Worm (Caenorhabditis elegans): ENCODE results near the gene C09F9.1.

Gene C09F9.1

DNA sequence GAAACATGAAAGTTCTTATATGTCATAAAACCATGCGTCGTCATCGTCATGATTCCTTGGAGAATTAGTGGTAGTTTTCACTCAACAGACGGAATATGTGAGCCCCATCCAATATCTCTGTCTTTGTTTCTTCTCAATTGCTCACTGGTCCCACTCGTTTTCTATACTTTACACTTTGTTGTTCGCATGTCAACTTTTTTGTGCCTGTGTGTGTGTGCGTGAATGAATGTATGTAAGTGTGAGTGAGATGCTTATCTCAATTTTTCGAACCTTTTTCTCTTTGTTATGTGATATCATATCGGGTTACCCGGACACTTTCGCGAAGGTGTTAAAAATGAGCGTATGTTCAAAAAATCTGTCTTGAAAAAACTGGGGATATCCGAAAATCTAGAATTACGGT lies 26.1 kb upstream of the C09F9.1 start:
- TF ChIP-seq lin-29 (GFP tag; IDR thresholded peaks at IDR 0.05) (no peak), unc-62 (GFP tag; optimal IDR thresholded peaks at IDR 0.05 in 1 of 2) (peak in 1 of 2 experiments; percentile 87), unc-62 (tag; optimal IDR thresholded peaks at IDR 0.05) (no peak)

DNA sequence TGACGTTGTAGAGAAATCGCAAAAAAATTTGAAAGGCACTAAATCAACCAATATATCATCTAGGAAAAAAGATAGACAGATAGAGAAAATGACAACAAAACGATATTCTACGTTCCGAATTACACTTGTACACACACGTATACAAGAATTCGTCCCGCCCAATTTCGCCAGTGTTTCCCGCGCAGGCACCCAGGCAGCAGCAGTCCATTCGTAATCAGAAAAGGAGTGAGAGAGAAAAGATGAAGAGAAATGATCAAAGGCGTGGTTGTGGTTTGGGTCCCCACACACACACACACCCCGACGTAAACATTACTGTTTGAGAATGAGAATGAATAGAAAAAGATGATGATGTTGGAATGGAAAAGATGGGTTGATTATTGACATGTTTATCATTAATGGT lies 24.5 kb upstream of the C09F9.1 start:
- TF ChIP-seq ces-1 (GFP tag; optimal IDR thresholded peaks at IDR 0.05) (no peak), unc-62 (GFP tag; optimal IDR thresholded peaks at IDR 0.05 in 1 of 2) (peak in 1 of 2 experiments; percentile 68), unc-62 (tag; optimal IDR thresholded peaks at IDR 0.05) (no peak), T20F7.1 (GFP tag; optimal IDR thresholded peaks at IDR 0.05) (no peak), nhr-28 (tag; optimal IDR thresholded peaks at IDR 0.05) (peak; percentile 42), mxl-3 (GFP tag; optimal IDR thresholded peaks at IDR 0.05) (peak; percentile 76), mdl-1 (tag; optimal IDR thresholded peaks at IDR 0.05) (peak in 1 of 2 experiments; percentile 41), aly-2 (tag; optimal IDR thresholded peaks at IDR 0.05) (no peak)

- no peak for TF ChIP-seq nhr-11 (tag; optimal IDR thresholded peaks at IDR 0.05)
- TF ChIP-seq F10B5.3 (tag; optimal IDR thresholded peaks at IDR 0.05) = no peak
- no peak for TF ChIP-seq ceh-32 (tag; optimal IDR thresholded peaks at IDR 0.05; ENCODE audit: poor library complexity)
- peak; percentile 11; the same call in 1 of the 2 replicates for TF ChIP-seq nhr-42 (GFP tag; IDR thresholded peaks at IDR 0.05)
- peak; percentile 4 for TF ChIP-seq mxl-3 (GFP tag; optimal IDR thresholded peaks at IDR 0.05)
- TF ChIP-seq zag-1 (tag; optimal IDR thresholded peaks at IDR 0.05) = no peak
- TF ChIP-seq lin-39 (tag; optimal IDR thresholded peaks at IDR 0.05) = no peak
- no peak for TF ChIP-seq php-3 (GFP tag; IDR thresholded peaks at IDR 0.05)
- TF ChIP-seq aha-1 (tag) = peak; percentile 25
- TF ChIP-seq skn-1 (tag; optimal IDR thresholded peaks at IDR 0.05) = no peak
- TF ChIP-seq ama-1 (optimal IDR thresholded peaks at IDR 0.05) = no peak
Observed at ce11 chrII:14678157-14678556, 20.0 kb upstream of the C09F9.1 start, which contains the start of gene hhat-1. TSS of gene hhat-1 (plus strand) at chrII:14678457.

DNA sequence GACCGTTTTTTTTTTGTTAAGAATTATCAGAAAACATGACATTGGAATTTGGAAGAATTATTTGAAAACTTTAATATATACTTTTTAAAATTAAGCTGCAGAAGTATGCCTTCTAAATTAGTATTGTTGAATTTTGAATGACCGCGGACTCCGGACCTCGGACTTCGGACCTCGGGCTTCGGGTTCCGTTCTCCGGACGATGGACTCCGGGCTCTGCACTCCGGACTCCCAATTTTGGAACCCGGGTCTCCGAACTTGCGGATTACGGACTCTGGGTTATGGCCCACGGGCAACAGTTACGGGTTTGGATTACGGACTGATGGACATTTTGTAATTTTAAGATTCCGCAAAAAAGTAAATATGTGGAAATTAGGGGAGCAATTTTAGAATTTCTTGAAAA lies 14.5 kb upstream of the C09F9.1 start:
- TF ChIP-seq hif-1 (tag; optimal IDR thresholded peaks at IDR 0.05) (no peak), unc-62 (GFP tag; optimal IDR thresholded peaks at IDR 0.05 in 1 of 2) (peak in 1 of 2 experiments; percentile 60), unc-62 (tag; optimal IDR thresholded peaks at IDR 0.05) (no peak), ztf-11 (tag; optimal IDR thresholded peaks at IDR 0.05) (no peak), dmd-8 (GFP tag; IDR thresholded peaks at IDR 0.05) (no peak), spr-1 (tag; optimal IDR thresholded peaks at IDR 0.05) (no peak), dve-1 (tag; optimal IDR thresholded peaks at IDR 0.05; ENCODE audit: insufficient read depth) (no peak), daf-8 (GFP tag; IDR thresholded peaks at IDR 0.05) (no peak), aha-1 (tag) (no peak), set-16 (GFP tag; IDR thresholded peaks at IDR 0.05) (peak; percentile 70), unc-130 (GFP tag; optimal IDR thresholded peaks at IDR 0.05) (no peak), fos-1 (tag; optimal IDR thresholded peaks at IDR 0.05) (no peak)

DNA sequence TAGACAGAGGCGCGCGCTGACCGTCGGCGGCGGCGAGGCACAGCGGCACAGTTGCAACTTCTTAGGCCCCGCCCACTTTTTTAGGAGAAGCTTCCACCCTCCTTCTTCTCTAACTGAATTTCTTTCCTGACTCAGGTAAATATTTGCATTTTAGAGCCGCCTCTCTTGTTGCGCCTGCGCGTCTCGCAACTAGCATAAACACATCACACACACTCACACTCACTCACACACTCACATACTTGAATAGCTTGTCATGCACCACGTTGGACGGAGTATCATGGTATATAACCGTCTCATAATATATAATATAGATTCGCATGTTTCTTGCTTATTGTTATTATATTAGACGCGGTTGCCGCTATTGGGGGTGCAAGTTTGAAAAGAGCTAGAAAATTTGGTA lies 13.8 kb upstream of the C09F9.1 start, which contains the start of gene unc-52:
TSS of gene unc-52 (minus strand) at position 80 of the 400 bp plus-strand sequence.
- no peak for TF ChIP-seq gei-8 (GFP tag; optimal IDR thresholded peaks at IDR 0.05)
- peak; percentile 13; the same call in 1 of the 2 replicates for TF ChIP-seq set-16 (GFP tag; IDR thresholded peaks at IDR 0.05)
- no peak for TF ChIP-seq F49E8.2 (tag; optimal IDR thresholded peaks at IDR 0.05; ENCODE audit: borderline replicate concordance)
- no peak for TF ChIP-seq pha-4 (GFP tag; IDR thresholded peaks at IDR 0.05)
- peak; percentile 56 for TF ChIP-seq pha-4 (tag; optimal IDR thresholded peaks at IDR 0.05)

- TF ChIP-seq ceh-28 (tag; optimal IDR thresholded peaks at IDR 0.05) (no peak), zip-11 (GFP tag; IDR thresholded peaks at IDR 0.05) (no peak), unc-39 (tag; optimal IDR thresholded peaks at IDR 0.05) (no peak), zfp-2 (tag; optimal IDR thresholded peaks at IDR 0.05) (no peak), mdt-29 (GFP tag; IDR thresholded peaks at IDR 0.05) (no peak), hmg-1.1 (GFP tag; IDR thresholded peaks at IDR 0.05) (no peak)
Observed at ce11 chrII:14695201-14695600, 3.0 kb upstream of the C09F9.1 start, which contains the start of gene K02B7.3. TSS of gene K02B7.3 (minus strand) at chrII:14695301.

Measured in whole organism, L4 larva.